Worm (Caenorhabditis elegans) whole organism, L3 larva: ENCODE measurements around the gene tbb-1.

Source experiments
- R02D3.7 ChIP-seq: fragments of 150-350 bp; optimal IDR thresholded peaks from 2 replicates; lab custom pipeline; 2014; ENCODE audit warnings: missing biosample characterization, missing genetic modification characterization
- ZK546.5 ChIP-seq: sonication (generic microtip); optimal IDR thresholded peaks from 2 replicates; lab custom pipeline; 2017; ENCODE audit warnings: missing biosample characterization, missing genetic modification characterization
- aly-2 ChIP-seq: fragments of 150-350 bp; optimal IDR thresholded peaks from 2 replicates; lab custom pipeline; 2014; ENCODE audit warnings: missing biosample characterization, missing genetic modification characterization
- ama-1 ChIP-seq: fragments of 150-350 bp; optimal IDR thresholded peaks from 2 replicates; lab custom pipeline; 2018
- ceh-16 ChIP-seq: sonication (generic microtip); optimal IDR thresholded peaks from 2 replicates; lab custom pipeline; 2017; ENCODE audit warnings: missing biosample characterization, missing genetic modification characterization
- ceh-9 ChIP-seq: sonication (generic microtip); optimal IDR thresholded peaks from 2 replicates; lab custom pipeline; 2018; ENCODE audit warnings: missing biosample characterization, missing genetic modification characterization
- egl-5 ChIP-seq: fragments of 150-350 bp; optimal IDR thresholded peaks from 2 replicates; lab custom pipeline; 2017; ENCODE audit warnings: missing biosample characterization, missing genetic modification reagents, missing genetic modification characterization, inconsistent platforms
- elt-2 ChIP-seq: sonication (generic microtip); optimal IDR thresholded peaks from 2 replicates; lab custom pipeline; 2016; ENCODE audit warnings: missing genetic modification reagents, mild to moderate bottlenecking, missing genetic modification characterization, missing compliant biosample characterization
- elt-3 ChIP-seq, 3 experiments: fragments of 150-350 bp in 1 of 3; sonication (generic microtip) in 2 of 3; optimal IDR thresholded peaks; 2 replicates in 2 of 3; 4 replicates in 1 of 3; lab custom pipeline; 2014 to 2017; ENCODE audit warnings: missing biosample characterization in 3 of 3, missing genetic modification characterization in 3 of 3
- eor-1 ChIP-seq, 2 experiments: fragments of 150-350 bp; optimal IDR thresholded peaks; 2 replicates each; lab custom pipeline; 2014 to 2018; ENCODE audit warnings: missing biosample characterization in 2 of 2, missing genetic modification characterization in 2 of 2
- fkh-10 ChIP-seq: sonication (generic microtip); optimal IDR thresholded peaks from 2 replicates; lab custom pipeline; 2017; ENCODE audit warnings: missing biosample characterization, missing genetic modification reagents, missing genetic modification characterization
- fkh-2 ChIP-seq: fragments of 150-350 bp; optimal IDR thresholded peaks from 2 replicates; lab custom pipeline; 2014; ENCODE audit warnings: missing biosample characterization, missing genetic modification reagents, missing genetic modification characterization
- fos-1 ChIP-seq: fragments of 150-350 bp; optimal IDR thresholded peaks from 2 replicates; lab custom pipeline; 2014; ENCODE audit warnings: missing biosample characterization, missing genetic modification characterization
- jun-1 ChIP-seq: fragments of 150-350 bp; optimal IDR thresholded peaks from 2 replicates; lab custom pipeline; 2014; ENCODE audit warnings: missing biosample characterization, missing genetic modification reagents, missing genetic modification characterization
- lin-15B ChIP-seq: fragments of 150-350 bp; optimal IDR thresholded peaks from 2 replicates; lab custom pipeline; 2014; ENCODE audit warnings: missing biosample characterization, missing genetic modification characterization
- lin-39 ChIP-seq: fragments of 150-350 bp; optimal IDR thresholded peaks from 2 replicates; lab custom pipeline; 2018; ENCODE audit warnings: missing biosample characterization, missing genetic modification reagents, missing genetic modification characterization
- lsy-12 ChIP-seq: sonication (generic microtip); optimal IDR thresholded peaks from 2 replicates; lab custom pipeline; 2016; ENCODE audit warnings: mild to moderate bottlenecking, missing genetic modification characterization, missing compliant biosample characterization
- mdl-1 ChIP-seq: fragments of 150-350 bp; optimal IDR thresholded peaks from 2 replicates; lab custom pipeline; 2014; ENCODE audit warnings: missing biosample characterization, missing genetic modification characterization
- nhr-11 ChIP-seq: fragments of 150-350 bp; optimal IDR thresholded peaks from 2 replicates; lab custom pipeline; 2014; ENCODE audit warnings: missing biosample characterization, missing genetic modification characterization
- nhr-12 ChIP-seq: fragments of 150-350 bp; optimal IDR thresholded peaks from 2 replicates; lab custom pipeline; 2014; ENCODE audit warnings: missing biosample characterization, missing genetic modification characterization
- nhr-23 ChIP-seq: fragments of 150-350 bp; optimal IDR thresholded peaks from 2 replicates; lab custom pipeline; 2014; ENCODE audit warnings: missing biosample characterization, missing genetic modification reagents, missing genetic modification characterization
- nhr-237 ChIP-seq: fragments of 150-350 bp; optimal IDR thresholded peaks from 2 replicates; lab custom pipeline; 2014; ENCODE audit warnings: missing biosample characterization, missing genetic modification characterization
- nhr-25 ChIP-seq: sonication (generic microtip); optimal IDR thresholded peaks from 2 replicates; lab custom pipeline; 2017; ENCODE audit warnings: missing biosample characterization, missing genetic modification characterization
- nhr-28 ChIP-seq: fragments of 150-350 bp; optimal IDR thresholded peaks from 2 replicates; lab custom pipeline; 2014; ENCODE audit warnings: missing biosample characterization, missing genetic modification characterization
- nhr-43 ChIP-seq: sonication (generic microtip); optimal IDR thresholded peaks from 2 replicates; lab custom pipeline; 2016; ENCODE audit warnings: mild to moderate bottlenecking, missing genetic modification characterization, missing compliant biosample characterization; ENCODE audit not compliant: poor library complexity, severe bottlenecking
- nhr-76 ChIP-seq: fragments of 150-350 bp; sonication (generic microtip); optimal IDR thresholded peaks from 5 replicates; lab custom pipeline; 2014; ENCODE audit warnings: missing biosample characterization, missing genetic modification characterization
- pqm-1 ChIP-seq: fragments of 150-350 bp; optimal IDR thresholded peaks from 2 replicates; lab custom pipeline; 2017; ENCODE audit warnings: missing biosample characterization, missing genetic modification characterization, inconsistent platforms
- sea-2 ChIP-seq: fragments of 150-350 bp; sonication (generic microtip); optimal IDR thresholded peaks from 4 replicates; lab custom pipeline; 2014; ENCODE audit warnings: missing biosample characterization, missing genetic modification reagents, missing genetic modification characterization
- snpc-4 ChIP-seq: fragments of 150-350 bp; optimal IDR thresholded peaks from 2 replicates; lab custom pipeline; 2014; ENCODE audit warnings: missing biosample characterization, missing genetic modification characterization
- unc-39 ChIP-seq: sonication (generic microtip); optimal IDR thresholded peaks from 4 replicates; lab custom pipeline; 2017; ENCODE audit warnings: missing biosample characterization, missing genetic modification characterization
- unc-62 ChIP-seq: fragments of 150-350 bp; sonication (generic microtip); optimal IDR thresholded peaks from 4 replicates; lab custom pipeline; 2014; ENCODE audit warnings: missing biosample characterization, missing genetic modification reagents, missing genetic modification characterization
- zag-1 ChIP-seq: fragments of 150-350 bp; optimal IDR thresholded peaks from 2 replicates; lab custom pipeline; 2014; ENCODE audit warnings: missing biosample characterization, missing genetic modification characterization
- ztf-4 ChIP-seq: fragments of 150-350 bp; optimal IDR thresholded peaks from 2 replicates; lab custom pipeline; 2014; ENCODE audit warnings: missing biosample characterization, missing genetic modification characterization

The tbb-1 gene

ce11 chrIII:10783052-10783451, 40.8 kb upstream of the tbb-1 start:
- TF ChIP-seq lsy-12 = no peak
- TF ChIP-seq zag-1 = no peak
- no peak for TF ChIP-seq nhr-11 (tag; lab: Kevin White, UChicago)
- TF ChIP-seq unc-62 (GFP tag; lab: Kevin White, UChicago) = no peak
- TF ChIP-seq nhr-76 (tag; lab: Kevin White, UChicago) = no peak
- TF ChIP-seq elt-2 (tag; lab: Kevin White, UChicago) = no peak
- no peak for TF ChIP-seq mdl-1 (tag; lab: Kevin White, UChicago)
- no peak for TF ChIP-seq nhr-12 (tag; lab: Kevin White, UChicago)
- TF ChIP-seq fkh-10 (GFP tag; lab: Kevin White, UChicago) = no peak
- no peak for TF ChIP-seq eor-1 (tag; optimal IDR thresholded peaks at IDR 0.05; lab: Kevin White, UChicago)
- no peak for TF ChIP-seq unc-39
- no peak for TF ChIP-seq ceh-9 (tag; lab: Kevin White, UChicago)
- TF ChIP-seq ceh-16 (tag; lab: Kevin White, UChicago) = no peak

ce11 chrIII:10781553-10781952, 39.3 kb upstream of the tbb-1 start, which contains the start of gene ptr-19:
Gene ptr-19 (plus strand): TSS chrIII:10781853.
- TF ChIP-seq fkh-10 (GFP tag; lab: Kevin White, UChicago) (no peak), nhr-28 (tag; lab: Kevin White, UChicago) (no peak), fos-1 (tag; lab: Kevin White, UChicago) (no peak), sea-2 (GFP tag; lab: Kevin White, UChicago) (no peak)

ce11 chrIII:10769693-10770092, 27.5 kb upstream of the tbb-1 start:
- no peak for TF ChIP-seq ceh-16 (tag; lab: Kevin White, UChicago)
- no peak for TF ChIP-seq lsy-12
- no peak for TF ChIP-seq ztf-4 (tag; lab: Kevin White, UChicago)
- no peak for TF ChIP-seq pqm-1

- TF ChIP-seq ZK546.5 (no peak), nhr-23 (tag; lab: Kevin White, UChicago) (no peak), fkh-10 (GFP tag; lab: Kevin White, UChicago) (no peak), lin-15B (tag; lab: Kevin White, UChicago) (no peak), unc-62 (GFP tag; lab: Kevin White, UChicago) (no peak), nhr-76 (tag; lab: Kevin White, UChicago) (no peak), nhr-43 (tag; lab: Kevin White, UChicago) (no peak), R02D3.7 (tag; lab: Kevin White, UChicago) (no peak), pqm-1 (no peak), lsy-12 (peak; percentile 23), jun-1 (tag; lab: Kevin White, UChicago) (no peak), lin-39 (no peak), fkh-2 (tag; lab: Kevin White, UChicago) (no peak), elt-2 (tag; lab: Kevin White, UChicago) (peak; percentile 5), fos-1 (tag; lab: Kevin White, UChicago) (no peak), mdl-1 (tag; lab: Kevin White, UChicago) (no peak), nhr-25 (no peak), snpc-4 (tag; lab: Kevin White, UChicago) (no peak), elt-3 (tag; optimal IDR thresholded peaks at IDR 0.05; lab: Kevin White, UChicago) (no peak), ztf-4 (tag; lab: Kevin White, UChicago) (no peak), nhr-237 (tag; lab: Kevin White, UChicago) (no peak), ceh-16 (tag; lab: Kevin White, UChicago) (no peak), egl-5 (tag; lab: Kevin White, UChicago) (no peak), zag-1 (no peak), aly-2 (no peak), ama-1 (peak; percentile 66), ceh-9 (tag; lab: Kevin White, UChicago) (no peak)
These were observed 20.8 kb upstream of the tbb-1 start, which contains the start of gene dpy-28 for ce11 chrIII:10763032-10763431. Gene dpy-28 (plus strand): TSS chrIII:10763131.
